Fruit fly (Drosophila melanogaster) whole organism, pupa: ENCODE data around the gene CG3091.

Source experiments
- CG12605 ChIP-seq: fragments of 200-800 bp; sonication (Bioruptor generic); IDR thresholded peaks from 2 replicates; pipeline ENCODE4 v1.3.6; 2022; ENCODE audit warnings: missing biosample characterization, missing genetic modification characterization
- CG13204 ChIP-seq: fragments of 200-800 bp; sonication (Bioruptor generic); optimal IDR thresholded peaks from 2 replicates; lab custom pipeline; 2018; ENCODE audit warnings: missing biosample characterization, mild to moderate bottlenecking, missing genetic modification characterization, moderate library complexity
- CG14655 ChIP-seq: fragments of 200-800 bp; sonication (Bioruptor generic); optimal IDR thresholded peaks from 3 replicates; lab custom pipeline; 2017; ENCODE audit warnings: mild to moderate bottlenecking, missing biosample characterization, missing genetic modification reagents, missing genetic modification characterization
- CG15710 ChIP-seq: fragments of 200-800 bp; sonication (Bioruptor generic); optimal IDR thresholded peaks from 2 replicates; lab custom pipeline; 2018; ENCODE audit warnings: missing biosample characterization, mild to moderate bottlenecking, missing genetic modification characterization, moderate library complexity
- CG4496 ChIP-seq: fragments of 200-800 bp; sonication (Bioruptor generic); IDR thresholded peaks from 3 replicates; pipeline ENCODE4 v1.3.6; 2022; ENCODE audit warnings: missing biosample characterization, missing genetic modification characterization
- CG8159 ChIP-seq: fragments of 200-800 bp; sonication (Bioruptor generic); optimal IDR thresholded peaks from 3 replicates; lab custom pipeline; 2018; ENCODE audit warnings: missing biosample characterization, mild to moderate bottlenecking, missing genetic modification characterization, moderate library complexity
- CG9948 ChIP-seq: fragments of 200-800 bp; sonication (Bioruptor generic); optimal IDR thresholded peaks from 2 replicates; lab custom pipeline; 2018; ENCODE audit warnings: missing biosample characterization, mild to moderate bottlenecking, missing genetic modification characterization, moderate library complexity
- D1 ChIP-seq: fragments of 200-800 bp; sonication (Bioruptor generic); optimal IDR thresholded peaks from 2 replicates; lab custom pipeline; 2018; ENCODE audit warnings: missing biosample characterization, mild to moderate bottlenecking, missing genetic modification characterization, moderate library complexity
- EcR ChIP-seq: fragments of 200-800 bp; sonication (Bioruptor generic); optimal IDR thresholded peaks from 3 replicates; lab custom pipeline; 2019; ENCODE audit warnings: missing biosample characterization, missing genetic modification characterization, mild to moderate bottlenecking, moderate library complexity, missing genetic modification reagents
- Pif1B ChIP-seq: fragments of 200-800 bp; sonication (Bioruptor generic); optimal IDR thresholded peaks from 3 replicates; lab custom pipeline; 2016; ENCODE audit warnings: missing biosample characterization, missing genetic modification characterization
- gl ChIP-seq: fragments of 200-800 bp; sonication (Bioruptor generic); optimal IDR thresholded peaks from 2 replicates; lab custom pipeline; 2018; ENCODE audit warnings: missing biosample characterization, mild to moderate bottlenecking, missing genetic modification characterization
- rn ChIP-seq: fragments of 200-800 bp; sonication (Bioruptor generic); IDR thresholded peaks from 2 replicates; pipeline ENCODE4 v1.3.6; 2022; ENCODE audit warnings: missing biosample characterization, missing genetic modification characterization

DNA sequence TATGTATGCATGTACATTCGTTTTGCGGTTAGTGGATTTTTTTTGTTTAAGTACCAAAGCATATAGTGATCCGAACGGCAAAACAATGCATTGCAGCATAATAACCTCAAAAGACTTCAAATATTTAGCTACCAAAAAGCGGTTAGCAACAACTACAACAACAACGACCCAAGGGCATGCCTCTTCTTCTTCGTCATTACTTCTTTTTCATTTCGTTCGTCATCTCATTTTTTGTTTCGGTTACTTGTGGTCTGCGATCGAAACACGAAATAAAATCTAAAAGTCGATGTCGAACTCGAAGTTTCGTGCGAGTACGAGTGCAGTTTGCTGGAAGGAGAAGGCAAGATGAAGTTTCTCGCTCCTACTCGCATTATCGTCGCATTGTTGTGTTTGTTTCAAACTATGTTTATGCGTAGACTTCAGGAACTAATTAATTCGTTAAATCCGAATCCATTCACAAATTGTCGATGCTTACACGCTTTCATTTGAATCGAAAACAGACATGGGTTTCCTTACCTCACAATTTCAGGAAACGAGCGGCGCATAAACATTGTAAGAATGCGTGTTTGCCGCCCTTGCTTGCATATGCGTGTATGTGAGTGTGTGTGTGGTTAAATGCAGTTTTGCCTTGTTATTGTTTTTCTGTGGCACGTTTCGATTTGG is 44.8 kb upstream of the CG3091 start:
- peak; percentile 66 for TF ChIP-seq EcR (GFP tag; lab: Kevin White, UChicago)
- peak; percentile 94 for TF ChIP-seq CG12605
- peak; percentile 97 for TF ChIP-seq Pif1B (GFP tag; lab: Kevin White, UChicago)
- TF ChIP-seq CG14655 (GFP tag; lab: Kevin White, UChicago) = peak; percentile 88
- TF ChIP-seq rn (GFP tag; lab: Robert Waterston, UW) = peak; percentile 72
- peak; percentile 90 for TF ChIP-seq CG8159
- TF ChIP-seq D1 (tag; lab: Kevin White, UChicago) = peak; percentile 79
- peak; percentile 84 for TF ChIP-seq CG13204 (GFP tag; lab: Kevin White, UChicago)
- TF ChIP-seq CG15710 (tag; lab: Kevin White, UChicago) = peak; percentile 93
- TF ChIP-seq CG9948 (tag; lab: Kevin White, UChicago) = peak; percentile 81
- peak; percentile 97 for TF ChIP-seq CG4496 (GFP tag; lab: Robert Waterston, UW)
- peak; percentile 89 for TF ChIP-seq gl
